Worm (Caenorhabditis elegans) whole organism, L2 larva: ENCODE results near the gene C25F9.14.

Experiments
- C34F6.9 ChIP-seq: fragments of 150-350 bp; optimal IDR thresholded peaks from 2 replicates; lab custom pipeline; 2014; ENCODE audit warnings: missing biosample characterization, missing genetic modification characterization
- F13H6.1 ChIP-seq: sonication (generic microtip); optimal IDR thresholded peaks from 2 replicates; lab custom pipeline; 2016; ENCODE audit warnings: missing genetic modification characterization, missing compliant biosample characterization
- R02D3.7 ChIP-seq: fragments of 150-350 bp; optimal IDR thresholded peaks from 2 replicates; lab custom pipeline; 2014; ENCODE audit warnings: missing biosample characterization, missing genetic modification characterization
- Y55F3AM.14 ChIP-seq: fragments of 200-800 bp; sonication (Bioruptor generic); optimal IDR thresholded peaks from 2 replicates; lab custom pipeline; 2018; ENCODE audit warnings: mild to moderate bottlenecking, missing genetic modification characterization, missing compliant biosample characterization
- ZK546.5 ChIP-seq: sonication (generic microtip); optimal IDR thresholded peaks from 2 replicates; lab custom pipeline; 2017; ENCODE audit warnings: missing biosample characterization, missing genetic modification characterization
- alr-1 ChIP-seq: fragments of 150-350 bp; optimal IDR thresholded peaks from 2 replicates; lab custom pipeline; 2014; ENCODE audit warnings: missing biosample characterization, missing genetic modification characterization
- aly-2 ChIP-seq: fragments of 150-350 bp; optimal IDR thresholded peaks from 2 replicates; lab custom pipeline; 2014; ENCODE audit warnings: missing biosample characterization, missing genetic modification characterization
- ama-1 ChIP-seq: fragments of 150-350 bp; optimal IDR thresholded peaks from 2 replicates; lab custom pipeline; 2018; ENCODE audit warnings: inconsistent platforms
- blmp-1 ChIP-seq: sonication (generic microtip); optimal IDR thresholded peaks from 2 replicates; lab custom pipeline; 2017; ENCODE audit warnings: missing genetic modification characterization, mild to moderate bottlenecking, missing compliant biosample characterization, antibody characterized with exemption, moderate library complexity; ENCODE audit not compliant: insufficient read depth
- ceh-16 ChIP-seq: fragments of 150-350 bp; optimal IDR thresholded peaks from 2 replicates; lab custom pipeline; 2014; ENCODE audit warnings: missing biosample characterization, missing genetic modification characterization
- elt-1 ChIP-seq: fragments of 150-350 bp; optimal IDR thresholded peaks from 2 replicates; lab custom pipeline; 2014; ENCODE audit warnings: missing biosample characterization, missing genetic modification characterization
- elt-3 ChIP-seq: sonication (generic microtip); optimal IDR thresholded peaks from 2 replicates; lab custom pipeline; 2017; ENCODE audit warnings: missing biosample characterization, missing genetic modification characterization
- fos-1 ChIP-seq: fragments of 150-350 bp; optimal IDR thresholded peaks from 2 replicates; lab custom pipeline; 2014; ENCODE audit warnings: missing biosample characterization, missing genetic modification characterization
- gmeb-1 ChIP-seq: fragments of 150-350 bp; optimal IDR thresholded peaks from 2 replicates; lab custom pipeline; 2014; ENCODE audit warnings: missing biosample characterization, missing genetic modification characterization
- lin-13 ChIP-seq: fragments of 150-350 bp; optimal IDR thresholded peaks from 2 replicates; lab custom pipeline; 2014; ENCODE audit warnings: missing biosample characterization, missing genetic modification reagents, missing genetic modification characterization
- lin-39 ChIP-seq: fragments of 150-350 bp; optimal IDR thresholded peaks from 2 replicates; lab custom pipeline; 2014; ENCODE audit warnings: missing biosample characterization, missing genetic modification reagents, missing genetic modification characterization
- lsy-2 ChIP-seq, 2 experiments: fragments of 150-350 bp in 1 of 2; sonication (generic microtip) in 1 of 2; optimal IDR thresholded peaks; 2 replicates each; lab custom pipeline; 2014 to 2017; ENCODE audit warnings: missing biosample characterization in 2 of 2, missing genetic modification characterization in 2 of 2
- mab-5 ChIP-seq: fragments of 150-350 bp; optimal IDR thresholded peaks from 2 replicates; lab custom pipeline; 2014; ENCODE audit warnings: missing biosample characterization, missing genetic modification characterization
- mdl-1 ChIP-seq, 2 experiments: fragments of 150-350 bp in 1 of 2; sonication (generic microtip) in 1 of 2; optimal IDR thresholded peaks; 2 replicates each; lab custom pipeline; 2017; ENCODE audit warnings: missing biosample characterization in 2 of 2, missing genetic modification characterization in 2 of 2
- nhr-10 ChIP-seq: sonication (generic microtip); optimal IDR thresholded peaks from 2 replicates; lab custom pipeline; 2017; ENCODE audit warnings: missing biosample characterization, missing genetic modification characterization
- nhr-12 ChIP-seq: fragments of 150-350 bp; optimal IDR thresholded peaks from 2 replicates; lab custom pipeline; 2014; ENCODE audit warnings: missing biosample characterization, missing genetic modification characterization
- nhr-21 ChIP-seq: fragments of 150-350 bp; optimal IDR thresholded peaks from 2 replicates; lab custom pipeline; 2014; ENCODE audit warnings: missing biosample characterization, missing genetic modification characterization
- nhr-23 ChIP-seq: fragments of 150-350 bp; optimal IDR thresholded peaks from 2 replicates; lab custom pipeline; 2014; ENCODE audit warnings: missing biosample characterization, missing genetic modification reagents, missing genetic modification characterization
- nhr-237 ChIP-seq: fragments of 150-350 bp; optimal IDR thresholded peaks from 2 replicates; lab custom pipeline; 2014; ENCODE audit warnings: missing biosample characterization, missing genetic modification characterization
- nhr-77 ChIP-seq: fragments of 150-350 bp; optimal IDR thresholded peaks from 2 replicates; lab custom pipeline; 2014; ENCODE audit warnings: missing biosample characterization, missing genetic modification characterization
- peb-1 ChIP-seq: fragments of 150-350 bp; optimal IDR thresholded peaks from 2 replicates; lab custom pipeline; 2014; ENCODE audit warnings: missing biosample characterization, missing genetic modification characterization
- skn-1 ChIP-seq: sonication (generic microtip); optimal IDR thresholded peaks from 2 replicates; lab custom pipeline; 2017; ENCODE audit warnings: missing biosample characterization, missing genetic modification characterization
- snpc-4 ChIP-seq: fragments of 150-350 bp; optimal IDR thresholded peaks from 2 replicates; lab custom pipeline; 2014; ENCODE audit warnings: missing biosample characterization, missing genetic modification characterization
- unc-39 ChIP-seq: fragments of 150-350 bp; optimal IDR thresholded peaks from 2 replicates; lab custom pipeline; 2014; ENCODE audit warnings: missing biosample characterization, missing genetic modification characterization
- unc-55 ChIP-seq: fragments of 150-350 bp; sonication (generic microtip); optimal IDR thresholded peaks from 3 replicates; lab custom pipeline; 2014; ENCODE audit warnings: missing biosample characterization, missing genetic modification reagents, missing genetic modification characterization
- unc-62 ChIP-seq: fragments of 150-350 bp; optimal IDR thresholded peaks from 2 replicates; lab custom pipeline; 2014; ENCODE audit warnings: missing biosample characterization, missing genetic modification reagents, missing genetic modification characterization
- ztf-1 ChIP-seq: fragments of 200-800 bp; sonication (Bioruptor generic); conservative IDR thresholded peaks from 2 replicates; pipeline ENCODE4 v1.3.6; 2022; ENCODE audit warnings: missing genetic modification characterization, missing compliant biosample characterization
- ztf-11 ChIP-seq: sonication (generic microtip); optimal IDR thresholded peaks from 2 replicates; lab custom pipeline; 2017; ENCODE audit warnings: missing biosample characterization, missing genetic modification characterization
- ztf-4 ChIP-seq: fragments of 150-350 bp; optimal IDR thresholded peaks from 2 replicates; lab custom pipeline; 2014; ENCODE audit warnings: missing biosample characterization, missing genetic modification characterization

C25F9.14 gene

ce11 chrV:19448805-19449204 is 12.5 kb downstream of the C25F9.14 start, which contains the start of gene M04C3.2:
TSS of gene M04C3.2 (minus strand) at chrV:19448905.
- no peak for TF ChIP-seq lin-39
- TF ChIP-seq nhr-237 (tag; lab: Kevin White, UChicago): no peak
- no peak for TF ChIP-seq peb-1
- no peak for TF ChIP-seq mab-5 (tag; lab: Kevin White, UChicago)
- no peak for TF ChIP-seq nhr-23 (tag; lab: Kevin White, UChicago)
- no peak for TF ChIP-seq elt-1 (tag; lab: Kevin White, UChicago)
- no peak for TF ChIP-seq Y55F3AM.14 (GFP tag; lab: Kevin White, UChicago)
- no peak for TF ChIP-seq blmp-1 (tag; lab: Kevin White, UChicago)
- TF ChIP-seq ztf-11 (tag; lab: Kevin White, UChicago): no peak
- TF ChIP-seq ztf-1 (GFP tag; lab: Robert Waterston, UW): no peak
- TF ChIP-seq ceh-16: no peak
- TF ChIP-seq unc-55 (GFP tag; lab: Kevin White, UChicago): no peak
- TF ChIP-seq unc-62 (GFP tag; lab: Kevin White, UChicago): no peak
- TF ChIP-seq nhr-21: no peak
- TF ChIP-seq ztf-4 (tag; lab: Kevin White, UChicago): no peak
- TF ChIP-seq F13H6.1: no peak
- TF ChIP-seq alr-1: no peak
- no peak for TF ChIP-seq aly-2 (tag; lab: Kevin White, UChicago)
- no peak for TF ChIP-seq ZK546.5 (tag; lab: Kevin White, UChicago)

ce11 chrV:19449544-19449943 is 13.3 kb downstream of the C25F9.14 start, which contains the start of gene M04C3.5:
TSS of gene M04C3.5 (plus strand) at chrV:19449733.
- TF ChIP-seq ztf-1 (GFP tag; lab: Robert Waterston, UW) (no peak), fos-1 (tag; lab: Kevin White, UChicago) (peak; percentile 33)

- TF ChIP-seq ama-1 (lab: Kevin White, UChicago): no peak
- TF ChIP-seq elt-3 (tag; lab: Kevin White, UChicago): no peak
- no peak for TF ChIP-seq ztf-1 (GFP tag; lab: Robert Waterston, UW)
- no peak for TF ChIP-seq nhr-23 (tag; lab: Kevin White, UChicago)
- no peak for TF ChIP-seq mdl-1 (tag; optimal IDR thresholded peaks at IDR 0.05; lab: Kevin White, UChicago)
- no peak for TF ChIP-seq R02D3.7 (tag; lab: Kevin White, UChicago)
- TF ChIP-seq skn-1 (tag; lab: Kevin White, UChicago): no peak
- TF ChIP-seq lsy-2 (tag; optimal IDR thresholded peaks at IDR 0.05; lab: Kevin White, UChicago): no peak
- no peak for TF ChIP-seq nhr-237 (tag; lab: Kevin White, UChicago)
- no peak for TF ChIP-seq snpc-4 (tag; lab: Kevin White, UChicago)
- no peak for TF ChIP-seq C34F6.9 (tag; lab: Kevin White, UChicago)
- TF ChIP-seq lin-13 (GFP tag; lab: Kevin White, UChicago): no peak
Measured at ce11 chrV:19455650-19456049, 19.4 kb downstream of the C25F9.14 start, which contains the start of the genes Y43F8B.13 and Y43F8B.14. TSS of gene Y43F8B.13 (plus strand) at chrV:19455950. TSS of gene Y43F8B.14 (minus strand) at chrV:19455971.

ce11 chrV:19457120-19457519 is 20.8 kb downstream of the C25F9.14 start, which contains the start of gene Y43F8B.24:
TSS of gene Y43F8B.24 (plus strand) at chrV:19457420.
- TF ChIP-seq nhr-10 (tag; lab: Kevin White, UChicago) (no peak), gmeb-1 (no peak), nhr-12 (tag; lab: Kevin White, UChicago) (no peak), fos-1 (tag; lab: Kevin White, UChicago) (peak; percentile 21)

ce11 chrV:19459501-19459900 is 23.2 kb downstream of the C25F9.14 start:
- TF ChIP-seq fos-1 (tag; lab: Kevin White, UChicago): peak; percentile 18

- no peak for TF ChIP-seq nhr-77 (tag; lab: Kevin White, UChicago)
- no peak for TF ChIP-seq unc-39
- TF ChIP-seq, all 48 proteins: peak for 0
Measured at ce11 chrV:19462020-19462419, 25.7 kb downstream of the C25F9.14 start, which contains the start of gene Y43F8B.15. TSS of gene Y43F8B.15 (minus strand) at chrV:19462120.
